Fruit fly (Drosophila melanogaster): Measurements from ENCODE around the gene CG42467.

CG42467 gene

dm6 chr2L:3713545-3714156 is 12.6 kb downstream of the CG42467 start:
- TF ChIP-seq CG17801 (GFP tag; optimal IDR thresholded peaks at IDR 0.05; ENCODE audit: partially characterized antibody): no peak

dm6 chr2L:3717673-3718235 is 16.7 kb downstream of the CG42467 start, which contains the start of the genes lectin-24A and Shaw:
lectin-24A (minus strand) TSS chr2L:3717773.
Shaw (plus strand) TSS chr2L:3718185.
- no peak for TF ChIP-seq CG17801 (GFP tag; optimal IDR thresholded peaks at IDR 0.05; ENCODE audit: partially characterized antibody)

- TF ChIP-seq CG17801 (GFP tag; optimal IDR thresholded peaks at IDR 0.05; ENCODE audit: partially characterized antibody): no peak
Measured at dm6 chr2L:3719414-3719959, 18.4 kb downstream of the CG42467 start.

- TF ChIP-seq CG17801 (GFP tag; optimal IDR thresholded peaks at IDR 0.05; ENCODE audit: partially characterized antibody): no peak
Measured at dm6 chr2L:3729635-3730034, 28.5 kb downstream of the CG42467 start.

- TF ChIP-seq CG17801 (GFP tag; optimal IDR thresholded peaks at IDR 0.05; ENCODE audit: partially characterized antibody): no peak
Measured at dm6 chr2L:3730182-3730975, 29.3 kb downstream of the CG42467 start, which contains the start of gene CG10019. CG10019 (plus strand) TSS chr2L:3730466.

- no peak for TF ChIP-seq CG17801 (GFP tag; optimal IDR thresholded peaks at IDR 0.05; ENCODE audit: partially characterized antibody)
Measured at dm6 chr2L:3731055-3731454, 30.0 kb downstream of the CG42467 start.

dm6 chr2L:3737003-3737662 is 36.0 kb downstream of the CG42467 start:
- TF ChIP-seq CG17801 (GFP tag; optimal IDR thresholded peaks at IDR 0.05; ENCODE audit: partially characterized antibody): no peak

dm6 chr2L:3737682-3738081 is 36.6 kb downstream of the CG42467 start:
- no peak for TF ChIP-seq CG17801 (GFP tag; optimal IDR thresholded peaks at IDR 0.05; ENCODE audit: partially characterized antibody)

dm6 chr2L:3740443-3740842 is 39.4 kb downstream of the CG42467 start:
- TF ChIP-seq CG17801 (GFP tag; optimal IDR thresholded peaks at IDR 0.05; ENCODE audit: partially characterized antibody): no peak

dm6 chr2L:3748691-3749090 is 47.6 kb downstream of the CG42467 start:
- TF ChIP-seq CG17801 (GFP tag; optimal IDR thresholded peaks at IDR 0.05; ENCODE audit: partially characterized antibody): no peak
